Fruit fly (Drosophila melanogaster) whole organism, embryonic: Measurements from ENCODE around the gene CG15170.
A peak's percentile ranks its signal among the peaks of the same experiment; 100 is the strongest.

ENCODE experiments used
- B-H2 ChIP-seq: fragments of 200-800 bp; sonication (Bioruptor generic); optimal IDR thresholded peaks from 2 replicates; lab custom pipeline; 2018; ENCODE audit warnings: missing biosample characterization, mild to moderate bottlenecking, missing genetic modification characterization
- CG10654 ChIP-seq: fragments of 200-800 bp; sonication (Bioruptor generic); optimal IDR thresholded peaks from 2 replicates; lab custom pipeline; 2016; ENCODE audit warnings: missing biosample characterization, missing genetic modification characterization
- CG12219 ChIP-seq: fragments of 200-800 bp; sonication (Bioruptor generic); optimal IDR thresholded peaks from 3 replicates; lab custom pipeline; 2018; ENCODE audit warnings: missing biosample characterization, mild to moderate bottlenecking, missing genetic modification characterization
- CG13894 ChIP-seq: fragments of 200-800 bp; sonication (Bioruptor generic); optimal IDR thresholded peaks from 3 replicates; lab custom pipeline; 2018; ENCODE audit warnings: missing biosample characterization, mild to moderate bottlenecking, missing genetic modification characterization, moderate library complexity
- CG14050 ChIP-seq: fragments of 200-800 bp; sonication (Bioruptor generic); IDR thresholded peaks from 3 replicates; pipeline ENCODE4 v1.3.6; 2022; ENCODE audit warnings: missing biosample characterization, missing genetic modification characterization
- CG17612 ChIP-seq: fragments of 200-800 bp; sonication (Bioruptor generic); IDR thresholded peaks from 2 replicates; pipeline ENCODE4 v1.3.6; 2022; ENCODE audit warnings: missing biosample characterization, missing genetic modification characterization
- CG2116 ChIP-seq: fragments of 200-800 bp; sonication (Bioruptor generic); optimal IDR thresholded peaks from 3 replicates; lab custom pipeline; 2018; ENCODE audit warnings: missing biosample characterization, mild to moderate bottlenecking, missing genetic modification characterization
- CG2129 ChIP-seq: fragments of 200-800 bp; sonication (Bioruptor generic); IDR thresholded peaks from 2 replicates; pipeline ENCODE4 v1.3.6; 2022; ENCODE audit warnings: missing biosample characterization, missing genetic modification characterization; ENCODE audit not compliant: partially characterized antibody
- CG31441 ChIP-seq: fragments of 200-800 bp; sonication (Bioruptor generic); IDR thresholded peaks from 2 replicates; pipeline ENCODE4 v1.3.6; 2022; ENCODE audit warnings: missing biosample characterization, missing genetic modification characterization
- CG3281 ChIP-seq: fragments of 200-800 bp; sonication (Bioruptor generic); optimal IDR thresholded peaks from 3 replicates; lab custom pipeline; 2017; ENCODE audit warnings: missing biosample characterization, mild to moderate bottlenecking, missing genetic modification characterization
- CG33557 ChIP-seq: fragments of 200-800 bp; sonication (Bioruptor generic); optimal IDR thresholded peaks from 2 replicates; lab custom pipeline; 2019; ENCODE audit warnings: missing biosample characterization, mild to moderate bottlenecking, missing genetic modification characterization, moderate library complexity
- CG3847 ChIP-seq: fragments of 200-800 bp; sonication (Bioruptor generic); IDR thresholded peaks from 2 replicates; pipeline ENCODE4 v1.3.6; 2022; ENCODE audit warnings: missing biosample characterization, missing genetic modification characterization
- CG4282 ChIP-seq: fragments of 200-800 bp; sonication (Bioruptor generic); optimal IDR thresholded peaks from 2 replicates; lab custom pipeline; 2016; ENCODE audit warnings: missing biosample characterization, missing genetic modification characterization
- CG6654 ChIP-seq: fragments of 200-800 bp; sonication (Bioruptor generic); optimal IDR thresholded peaks from 2 replicates; lab custom pipeline; 2017; ENCODE audit warnings: missing biosample characterization, mild to moderate bottlenecking, missing genetic modification characterization
- CG6683 ChIP-seq: fragments of 200-800 bp; sonication (Bioruptor generic); optimal IDR thresholded peaks from 2 replicates; lab custom pipeline; 2017; ENCODE audit warnings: missing biosample characterization, mild to moderate bottlenecking, missing genetic modification characterization, missing genetic modification reagents
- CG8388 ChIP-seq: fragments of 200-800 bp; sonication (Bioruptor generic); optimal IDR thresholded peaks from 2 replicates; lab custom pipeline; 2019; ENCODE audit warnings: missing biosample characterization, mild to moderate bottlenecking, missing genetic modification characterization, moderate library complexity
- CG8944 ChIP-seq: fragments of 200-800 bp; sonication (Bioruptor generic); optimal IDR thresholded peaks from 3 replicates; lab custom pipeline; 2016; ENCODE audit warnings: missing biosample characterization, missing genetic modification characterization
- CG9215 ChIP-seq: fragments of 200-800 bp; sonication (Bioruptor generic); IDR thresholded peaks from 2 replicates; pipeline ENCODE4 v1.3.6; 2022; ENCODE audit warnings: missing biosample characterization, missing genetic modification characterization
- CG9797 ChIP-seq: fragments of 200-800 bp; sonication (Bioruptor generic); optimal IDR thresholded peaks from 3 replicates; lab custom pipeline; 2018; ENCODE audit warnings: missing biosample characterization, mild to moderate bottlenecking, missing genetic modification characterization
- CG9932 ChIP-seq: fragments of 200-800 bp; sonication (Bioruptor generic); IDR thresholded peaks from 2 replicates; pipeline ENCODE4 v1.3.6; 2022; ENCODE audit warnings: missing biosample characterization, missing genetic modification characterization
- Deaf1 ChIP-seq: fragments of 200-800 bp; optimal IDR thresholded peaks from 3 replicates; lab custom pipeline; 2019; ENCODE audit warnings: missing biosample characterization, mild to moderate bottlenecking, missing genetic modification characterization, moderate library complexity
- Dfd ChIP-seq, 2 experiments: fragments of >200 bp; optimal IDR thresholded peaks; 2 replicates each; lab custom pipeline; 2017; ENCODE audit warnings: missing biosample characterization in 2 of 2, missing genetic modification characterization in 2 of 2
- Oaz ChIP-seq: fragments of 200-800 bp; sonication (Bioruptor generic); IDR thresholded peaks from 2 replicates; pipeline ENCODE4 v1.3.6; 2022; ENCODE audit warnings: missing biosample characterization, missing genetic modification characterization
- Six4 ChIP-seq: fragments of 200-800 bp; sonication (Bioruptor generic); optimal IDR thresholded peaks from 2 replicates; lab custom pipeline; 2016; ENCODE audit warnings: missing biosample characterization, missing genetic modification characterization
- TFAM ChIP-seq: fragments of 200-800 bp; sonication (Bioruptor generic); optimal IDR thresholded peaks from 2 replicates; lab custom pipeline; 2017; ENCODE audit warnings: missing biosample characterization, missing genetic modification characterization, inconsistent platforms
- Trl ChIP-seq, 3 experiments: fragments of >200 bp in 2 of 3; fragments of 200-800 bp in 1 of 3; sonication (Bioruptor generic) in 1 of 3; optimal IDR thresholded peaks; 2 replicates in 1 of 3; 3 replicates in 2 of 3; lab custom pipeline; 2016 to 2017; ENCODE audit warnings: missing biosample characterization in 1 of 3, missing genetic modification characterization in 1 of 3
- Xbp1 ChIP-seq: fragments of 200-800 bp; sonication (Bioruptor generic); optimal IDR thresholded peaks from 3 replicates; lab custom pipeline; 2016; ENCODE audit warnings: missing biosample characterization, mild to moderate bottlenecking, missing genetic modification characterization
- Xrp1 ChIP-seq: fragments of 200-800 bp; sonication (Bioruptor generic); IDR thresholded peaks from 2 replicates; pipeline ENCODE4 v1.3.6; 2022; ENCODE audit warnings: missing biosample characterization, missing genetic modification characterization
- abd-A ChIP-seq: fragments of 200-800 bp; sonication (Bioruptor generic); optimal IDR thresholded peaks from 3 replicates; lab custom pipeline; 2019; ENCODE audit warnings: missing biosample characterization, mild to moderate bottlenecking, missing genetic modification characterization, moderate library complexity
- caup ChIP-seq: fragments of 200-800 bp; sonication (Bioruptor generic); optimal IDR thresholded peaks from 3 replicates; lab custom pipeline; 2017; ENCODE audit warnings: missing biosample characterization, mild to moderate bottlenecking, missing genetic modification characterization, moderate library complexity; ENCODE audit not compliant: severe bottlenecking
- crol ChIP-seq: fragments of 200-800 bp; sonication (Bioruptor generic); IDR thresholded peaks from 2 replicates; pipeline ENCODE4 v1.3.6; 2022; ENCODE audit warnings: missing biosample characterization, missing genetic modification characterization
- crp ChIP-seq, 2 experiments: fragments of 200-800 bp; sonication (Bioruptor generic); optimal IDR thresholded peaks; 2 replicates in 1 of 2; 3 replicates in 1 of 2; lab custom pipeline; 2017; ENCODE audit warnings: missing biosample characterization in 2 of 2, missing genetic modification characterization in 2 of 2, mild to moderate bottlenecking in 1 of 2, moderate library complexity in 1 of 2
- dmrt99B ChIP-seq: fragments of 200-800 bp; sonication (Bioruptor generic); optimal IDR thresholded peaks from 2 replicates; lab custom pipeline; 2018; ENCODE audit warnings: missing biosample characterization, mild to moderate bottlenecking, missing genetic modification characterization, moderate library complexity
- eve ChIP-seq, 2 experiments: fragments of >200 bp; optimal IDR thresholded peaks; 2 replicates each; lab custom pipeline; 2017; ENCODE audit warnings: missing biosample characterization in 2 of 2, missing genetic modification characterization in 2 of 2
- ewg ChIP-seq: fragments of 200-800 bp; sonication (Bioruptor generic); optimal IDR thresholded peaks from 3 replicates; lab custom pipeline; 2017; ENCODE audit warnings: mild to moderate bottlenecking, missing biosample characterization, missing genetic modification reagents, missing genetic modification characterization
- ftz-f1 ChIP-seq: fragments of 200-800 bp; sonication (Bioruptor generic); optimal IDR thresholded peaks from 2 replicates; lab custom pipeline; 2016; ENCODE audit warnings: missing biosample characterization, missing genetic modification characterization
- gcm ChIP-seq: fragments of 200-800 bp; sonication (Bioruptor generic); optimal IDR thresholded peaks from 2 replicates; lab custom pipeline; 2019; ENCODE audit warnings: missing biosample characterization, mild to moderate bottlenecking, missing genetic modification characterization, moderate library complexity
- hbn ChIP-seq: fragments of 200-800 bp; sonication (Bioruptor generic); IDR thresholded peaks from 2 replicates; pipeline ENCODE4 v1.3.6; 2022; ENCODE audit warnings: missing biosample characterization, missing genetic modification characterization; ENCODE audit not compliant: partially characterized antibody
- her ChIP-seq: fragments of 200-800 bp; sonication (Bioruptor generic); optimal IDR thresholded peaks from 2 replicates; lab custom pipeline; 2016; ENCODE audit warnings: missing biosample characterization, missing genetic modification characterization
- mirr ChIP-seq: fragments of 200-800 bp; sonication (Bioruptor generic); optimal IDR thresholded peaks from 3 replicates; lab custom pipeline; 2018; ENCODE audit warnings: missing biosample characterization, mild to moderate bottlenecking, missing genetic modification characterization
- nmo ChIP-seq: fragments of 200-800 bp; sonication (Bioruptor generic); optimal IDR thresholded peaks from 2 replicates; lab custom pipeline; 2018; ENCODE audit warnings: missing biosample characterization, mild to moderate bottlenecking, missing genetic modification characterization, moderate library complexity
- salm ChIP-seq: fragments of 200-800 bp; sonication (Bioruptor generic); optimal IDR thresholded peaks from 2 replicates; lab custom pipeline; 2018; ENCODE audit warnings: missing biosample characterization, mild to moderate bottlenecking, missing genetic modification characterization
- scrt ChIP-seq: fragments of 200-800 bp; sonication (Bioruptor generic); optimal IDR thresholded peaks from 2 replicates; lab custom pipeline; 2018; ENCODE audit warnings: missing biosample characterization, mild to moderate bottlenecking, missing genetic modification characterization, moderate library complexity
- ttk ChIP-seq: fragments of 200-800 bp; sonication (Bioruptor generic); IDR thresholded peaks from 2 replicates; pipeline ENCODE4 v2.1.2; 2022; ENCODE audit warnings: missing biosample characterization, missing genetic modification characterization
- tx ChIP-seq: fragments of 200-800 bp; sonication (Bioruptor generic); optimal IDR thresholded peaks from 2 replicates; lab custom pipeline; 2016; ENCODE audit warnings: missing biosample characterization, missing genetic modification characterization
- vvl ChIP-seq: fragments of 200-800 bp; sonication (Bioruptor generic); IDR thresholded peaks from 2 replicates; pipeline ENCODE4 v1.3.6; 2022; ENCODE audit warnings: missing biosample characterization, missing genetic modification characterization
- z ChIP-seq: fragments of 200-800 bp; sonication (Bioruptor generic); IDR thresholded peaks from 3 replicates; pipeline ENCODE4 v1.3.6; 2022; ENCODE audit warnings: missing biosample characterization, missing genetic modification characterization
- zf30C ChIP-seq: fragments of 200-800 bp; sonication (Bioruptor generic); optimal IDR thresholded peaks from 3 replicates; lab custom pipeline; 2018; ENCODE audit warnings: missing biosample characterization, mild to moderate bottlenecking, missing genetic modification characterization

The CG15170 gene

dm6 chr2L:18987078-18987895 lies 2.7 kb downstream of the CG15170 start, which contains the start of the genes Swip-1 and EMC5 (continued):
- TF ChIP-seq crol (GFP tag; lab: Robert Waterston, UW) (0 out of 2 replicates have a peak, but pooled peaks have one; percentile 13), mirr (GFP tag; lab: Kevin White, UChicago) (no peak), ewg (GFP tag; lab: Kevin White, UChicago) (peak; percentile 16), CG3281 (GFP tag; lab: Kevin White, UChicago) (peak; percentile 44), gcm (GFP tag; lab: Kevin White, UChicago) (peak; percentile 63), Deaf1 (tag; lab: Kevin White, UChicago) (peak; percentile 66), CG2116 (GFP tag; lab: Kevin White, UChicago) (peak; percentile 43), caup (GFP tag; lab: Kevin White, UChicago) (peak; percentile 27), ttk (GFP tag; lab: Robert Waterston, UW) (no peak), CG9797 (GFP tag; lab: Kevin White, UChicago) (peak; percentile 77), her (GFP tag; lab: Kevin White, UChicago) (no peak), Six4 (GFP tag; lab: Kevin White, UChicago) (peak; percentile 31), CG13894 (tag; lab: Kevin White, UChicago) (peak; percentile 29), z (GFP tag; lab: Robert Waterston, UW) (no peak), abd-A (tag; lab: Kevin White, UChicago) (no peak), CG4282 (GFP tag; lab: Kevin White, UChicago) (no peak), vvl (0 out of 2 replicates have a peak, but pooled peaks have one; percentile 61), nmo (peak; percentile 86), CG9932 (GFP tag; lab: Robert Waterston, UW) (peak; percentile 87), CG3847 (GFP tag; lab: Robert Waterston, UW) (peak; percentile 70), eve (GFP tag; optimal IDR thresholded peaks at IDR 0.05; lab: Kevin White, UChicago) (no peak), zf30C (GFP tag; lab: Kevin White, UChicago) (no peak), CG10654 (GFP tag; lab: Kevin White, UChicago) (peak; percentile 54), CG2129 (GFP tag; lab: Robert Waterston, UW) (0 out of 2 replicates have a peak, but pooled peaks have one; percentile 12), B-H2 (GFP tag; lab: Kevin White, UChicago) (peak; percentile 66), TFAM (GFP tag; lab: Kevin White, UChicago) (no peak), Xbp1 (peak; percentile 73), CG33557 (peak; percentile 58), Dfd (GFP tag; optimal IDR thresholded peaks at IDR 0.05; lab: Kevin White, UChicago) (no peak), hbn (GFP tag; lab: Robert Waterston, UW) (peak; percentile 40; the same call in 1 of the 2 replicates), tx (GFP tag; lab: Kevin White, UChicago) (no peak), CG9215 (GFP tag; lab: Robert Waterston, UW) (peak; percentile 56), ftz-f1 (no peak), crp (GFP tag; optimal IDR thresholded peaks at IDR 0.05; lab: Kevin White, UChicago) (peak in 1 of 2 experiments; percentile 62), Oaz (GFP tag; lab: Robert Waterston, UW) (no peak), CG14050 (GFP tag; lab: Robert Waterston, UW) (no peak), Trl (optimal IDR thresholded peaks at IDR 0.05; lab: Kevin White, UChicago) (no peak), Trl (GFP tag; optimal IDR thresholded peaks at IDR 0.05; lab: Kevin White, UChicago) (peak; percentile 1), CG17612 (0 out of 2 replicates have a peak, but pooled peaks have one; percentile 31), salm (no peak), CG8388 (GFP tag; lab: Kevin White, UChicago) (peak; percentile 62), scrt (GFP tag; lab: Kevin White, UChicago) (peak; percentile 33), CG6654 (GFP tag; lab: Kevin White, UChicago) (no peak), CG31441 (GFP tag; lab: Robert Waterston, UW) (peak; percentile 83), Xrp1 (GFP tag; lab: Robert Waterston, UW) (peak; percentile 57), CG6683 (GFP tag; lab: Kevin White, UChicago) (no peak), CG8944 (GFP tag; lab: Kevin White, UChicago) (no peak), CG12219 (GFP tag; lab: Kevin White, UChicago) (peak; percentile 11), dmrt99B (peak; percentile 52)
